Worm (Caenorhabditis elegans): ENCODE measurements around the gene vab-19.
A peak's percentile ranks its signal among the peaks of the same experiment; 100 is the strongest.

The vab-19 gene

DNA sequence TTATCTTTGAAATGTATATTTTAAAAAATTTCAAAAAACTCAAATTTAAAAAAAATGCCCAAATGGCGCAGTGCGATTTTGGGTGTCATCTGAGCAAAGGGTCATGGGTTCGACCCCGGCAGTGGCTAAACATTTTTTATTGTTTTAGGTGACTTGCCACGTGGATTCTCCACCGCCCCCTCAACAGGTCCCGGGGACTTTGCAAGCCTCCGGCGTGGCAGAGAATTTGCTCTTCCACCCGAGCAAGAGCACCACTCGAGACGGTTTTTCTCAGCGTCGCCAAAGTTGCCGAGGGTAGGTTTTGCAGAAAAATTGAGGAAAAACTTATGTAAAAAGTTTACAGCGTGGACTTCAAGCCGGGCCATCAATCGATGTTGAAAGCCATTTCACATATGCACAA, 2.1 kb downstream of the vab-19 start:
- TF ChIP-seq sea-1 (GFP tag; conservative IDR thresholded peaks at IDR 0.05) = no peak
- no peak for TF ChIP-seq scrt-1 (GFP tag; IDR thresholded peaks at IDR 0.05)
- TF ChIP-seq hmg-4 (GFP tag; optimal IDR thresholded peaks at IDR 0.05) = no peak
- TF ChIP-seq flt-1 (GFP tag; IDR thresholded peaks at IDR 0.05) = no peak
- TF ChIP-seq hmbx-1 (tag; optimal IDR thresholded peaks at IDR 0.05) = no peak
- no peak for TF ChIP-seq tbx-37 (GFP tag; conservative IDR thresholded peaks at IDR 0.05)
- TF ChIP-seq pes-1 (GFP tag; IDR thresholded peaks at IDR 0.05) = no peak
- TF ChIP-seq F13C5.2 (tag; optimal IDR thresholded peaks at IDR 0.05) = no peak

DNA sequence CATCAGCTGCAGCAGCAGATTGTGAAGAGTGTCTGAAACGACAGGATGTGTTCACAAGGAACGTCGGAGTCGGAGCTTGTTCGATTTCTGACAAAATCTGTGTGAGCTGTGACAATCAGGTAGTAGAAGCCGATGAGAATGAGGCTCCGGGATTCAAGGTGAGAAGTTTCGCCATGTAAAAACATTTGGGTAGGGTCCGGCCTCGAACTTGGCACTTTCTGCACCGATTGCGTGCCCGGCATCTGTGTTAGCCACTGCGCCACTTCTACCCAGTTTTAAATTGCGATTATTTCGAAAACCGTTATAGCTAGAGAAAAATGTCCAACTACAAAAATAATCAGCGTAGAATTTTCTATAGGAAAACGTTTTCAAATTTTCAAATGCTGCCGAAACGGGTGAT, 3.6 kb downstream of the vab-19 start:
- TF ChIP-seq ets-7 (tag; optimal IDR thresholded peaks at IDR 0.05) = no peak
- no peak for TF ChIP-seq tbx-11 (GFP tag; IDR thresholded peaks at IDR 0.05)
- no peak for TF ChIP-seq ceh-13 (GFP tag; optimal IDR thresholded peaks at IDR 0.05)
- TF ChIP-seq aly-1 (tag; optimal IDR thresholded peaks at IDR 0.05) = no peak
- TF ChIP-seq sea-1 (GFP tag; conservative IDR thresholded peaks at IDR 0.05) = no peak
- TF ChIP-seq hmbx-1 (tag; optimal IDR thresholded peaks at IDR 0.05) = no peak
- no peak for TF ChIP-seq tra-4 (tag; optimal IDR thresholded peaks at IDR 0.05)
- TF ChIP-seq B0310.2 (tag; optimal IDR thresholded peaks at IDR 0.05) = no peak
- no peak for TF ChIP-seq scrt-1 (GFP tag; IDR thresholded peaks at IDR 0.05)
- no peak for TF ChIP-seq hmg-4 (GFP tag; optimal IDR thresholded peaks at IDR 0.05)
- no peak for TF ChIP-seq F13C5.2 (tag; optimal IDR thresholded peaks at IDR 0.05)
- no peak for TF ChIP-seq tbx-37 (GFP tag; conservative IDR thresholded peaks at IDR 0.05)
- no peak for TF ChIP-seq ama-1 (optimal IDR thresholded peaks at IDR 0.05)

DNA sequence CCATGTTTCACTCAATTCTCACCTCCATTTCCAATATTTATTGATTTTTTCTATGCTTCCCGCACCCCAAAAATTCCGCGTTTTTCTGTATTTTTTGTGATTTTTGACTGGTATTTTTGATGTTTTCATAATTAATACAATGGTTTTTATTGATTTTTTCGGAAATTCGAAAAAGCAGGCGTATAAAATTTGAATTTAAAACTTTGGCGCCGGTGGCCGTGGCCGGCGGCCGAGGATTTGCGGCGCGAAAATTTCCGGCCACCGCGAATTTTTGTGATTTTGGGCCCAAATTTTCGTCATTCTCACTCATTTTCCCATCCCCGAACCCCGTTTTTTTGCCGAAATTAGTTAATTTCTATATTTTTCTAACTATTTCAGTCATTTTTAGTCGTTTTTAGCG, 7.9 kb downstream of the vab-19 start:
- TF ChIP-seq pes-1 (GFP tag; IDR thresholded peaks at IDR 0.05) (peak; percentile 58; the same call in 1 of the 2 replicates), F13C5.2 (tag; optimal IDR thresholded peaks at IDR 0.05) (no peak), tbx-37 (GFP tag; conservative IDR thresholded peaks at IDR 0.05) (peak; percentile 31; the same call in 1 of the 2 replicates), ceh-36 (tag; optimal IDR thresholded peaks at IDR 0.05) (no peak)

DNA sequence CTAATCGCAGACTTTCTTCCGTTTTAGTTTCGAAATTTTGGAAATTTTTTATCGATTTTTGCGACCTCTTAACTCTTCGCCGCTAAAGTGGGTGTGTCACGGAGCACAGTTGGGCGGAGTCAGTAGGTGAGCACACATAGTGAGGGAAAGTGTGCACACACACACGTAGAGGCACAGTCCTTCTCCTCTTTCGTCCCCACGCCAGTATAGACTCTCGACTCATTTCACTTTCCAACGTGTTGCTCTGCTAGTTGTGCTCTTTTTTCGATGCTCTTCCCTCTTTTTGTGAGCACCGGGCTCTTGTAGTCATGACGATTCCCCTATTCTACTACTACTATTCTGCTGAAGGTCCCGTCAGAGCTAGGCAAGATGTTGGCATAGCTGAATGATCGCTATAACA, 9.4 kb downstream of the vab-19 start:
- TF ChIP-seq hmbx-1 (tag; optimal IDR thresholded peaks at IDR 0.05) (no peak), ama-1 (optimal IDR thresholded peaks at IDR 0.05) (peak; percentile 75)

DNA sequence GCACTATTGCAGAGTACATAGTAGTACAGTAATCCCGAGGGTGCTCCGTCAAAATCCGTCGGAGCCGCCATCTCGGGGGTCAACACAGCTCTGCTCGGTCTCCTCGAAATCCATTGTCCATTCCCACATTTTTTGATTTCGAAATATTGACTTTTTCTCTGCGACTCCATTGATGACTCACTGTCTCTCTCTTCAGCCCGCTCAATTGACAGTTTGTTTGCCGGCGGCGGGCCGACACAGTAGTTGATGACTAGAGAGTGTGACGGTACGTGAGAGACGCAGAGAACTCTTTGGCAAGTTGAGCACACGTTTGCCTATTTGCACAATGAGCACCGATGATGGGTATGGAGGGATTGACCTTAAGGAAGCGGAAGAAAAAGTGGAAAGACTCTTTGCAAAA, 11.7 kb downstream of the vab-19 start:
- no peak for TF ChIP-seq F13C5.2 (tag; optimal IDR thresholded peaks at IDR 0.05)
- TF ChIP-seq sea-1 (GFP tag; conservative IDR thresholded peaks at IDR 0.05) = no peak
- no peak for TF ChIP-seq ceh-36 (tag; optimal IDR thresholded peaks at IDR 0.05)
- TF ChIP-seq ets-7 (tag; optimal IDR thresholded peaks at IDR 0.05) = no peak
- no peak for TF ChIP-seq hmbx-1 (tag; optimal IDR thresholded peaks at IDR 0.05)
- TF ChIP-seq hmg-4 (GFP tag; optimal IDR thresholded peaks at IDR 0.05) = no peak
- no peak for TF ChIP-seq scrt-1 (GFP tag; IDR thresholded peaks at IDR 0.05)
- no peak for TF ChIP-seq tbx-37 (GFP tag; conservative IDR thresholded peaks at IDR 0.05)
- no peak for TF ChIP-seq flt-1 (GFP tag; IDR thresholded peaks at IDR 0.05)
- TF ChIP-seq aly-1 (tag; optimal IDR thresholded peaks at IDR 0.05) = no peak
- TF ChIP-seq ama-1 (optimal IDR thresholded peaks at IDR 0.05) = no peak
- no peak for TF ChIP-seq tbx-11 (GFP tag; IDR thresholded peaks at IDR 0.05)

DNA sequence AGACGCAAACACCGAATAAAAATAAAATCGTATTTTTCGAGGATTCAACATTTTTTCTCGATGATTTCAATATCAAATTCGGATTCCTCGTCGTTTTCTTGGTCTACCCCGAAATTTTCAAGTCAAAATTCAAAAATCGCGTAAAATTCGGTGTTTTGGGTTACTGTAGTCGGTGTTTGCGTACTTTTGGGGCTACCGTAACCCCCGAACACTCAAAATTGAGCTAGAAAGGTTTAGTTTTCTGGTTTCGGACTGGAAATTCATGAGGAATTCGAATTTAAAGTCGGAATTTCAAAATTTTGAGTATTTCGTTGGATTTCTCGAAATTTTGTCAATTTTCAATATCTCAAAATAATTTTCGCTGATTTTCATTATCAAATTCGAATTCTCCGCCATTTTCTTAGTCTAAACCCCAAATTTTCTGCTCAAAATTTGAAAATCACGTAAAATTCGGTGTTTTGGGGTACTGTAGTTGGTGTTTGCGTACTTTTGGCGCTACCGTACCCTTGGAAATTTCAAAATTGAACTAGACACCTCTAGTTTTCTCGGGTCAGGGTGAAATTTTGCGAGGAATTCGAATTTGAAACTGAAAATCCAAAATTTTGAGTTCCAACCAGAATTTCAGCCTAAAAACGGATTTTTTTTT, 13.0 kb downstream of the vab-19 start:
- TF ChIP-seq ceh-13 (GFP tag; optimal IDR thresholded peaks at IDR 0.05) (no peak), pes-1 (GFP tag; IDR thresholded peaks at IDR 0.05) (no peak), ets-7 (tag; optimal IDR thresholded peaks at IDR 0.05) (no peak), F13C5.2 (tag; optimal IDR thresholded peaks at IDR 0.05) (no peak), hmbx-1 (tag; optimal IDR thresholded peaks at IDR 0.05) (no peak), scrt-1 (GFP tag; IDR thresholded peaks at IDR 0.05) (no peak), ceh-36 (tag; optimal IDR thresholded peaks at IDR 0.05) (no peak), B0310.2 (tag; optimal IDR thresholded peaks at IDR 0.05) (no peak), tbx-11 (GFP tag; IDR thresholded peaks at IDR 0.05) (no peak), sea-1 (GFP tag; conservative IDR thresholded peaks at IDR 0.05) (no peak), flt-1 (GFP tag; IDR thresholded peaks at IDR 0.05) (no peak)

DNA sequence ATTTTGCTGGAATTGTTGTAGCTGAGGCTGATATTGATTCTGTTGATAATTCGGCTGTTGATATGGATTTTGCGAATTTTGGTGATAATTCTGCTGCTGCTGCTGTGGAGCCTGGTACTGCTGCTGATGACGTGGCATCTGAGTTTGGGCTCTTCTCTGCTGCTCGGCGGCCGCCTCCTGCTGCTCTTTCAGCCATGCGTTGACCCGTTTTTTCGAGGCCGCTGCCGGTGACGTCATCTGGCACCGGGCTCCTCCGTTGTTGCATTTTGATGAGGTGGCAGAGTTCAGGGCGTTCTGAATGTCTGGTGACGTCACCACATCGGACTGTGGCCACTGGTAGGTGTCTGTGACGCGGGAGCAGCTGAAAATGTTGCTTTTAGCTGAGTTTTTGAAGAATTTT, 13.9 kb downstream of the vab-19 start:
- TF ChIP-seq hmbx-1 (tag; optimal IDR thresholded peaks at IDR 0.05) = no peak
- no peak for TF ChIP-seq aly-1 (tag; optimal IDR thresholded peaks at IDR 0.05)
- no peak for TF ChIP-seq scrt-1 (GFP tag; IDR thresholded peaks at IDR 0.05)
- TF ChIP-seq flt-1 (GFP tag; IDR thresholded peaks at IDR 0.05) = no peak
- TF ChIP-seq pes-1 (GFP tag; IDR thresholded peaks at IDR 0.05) = no peak

DNA sequence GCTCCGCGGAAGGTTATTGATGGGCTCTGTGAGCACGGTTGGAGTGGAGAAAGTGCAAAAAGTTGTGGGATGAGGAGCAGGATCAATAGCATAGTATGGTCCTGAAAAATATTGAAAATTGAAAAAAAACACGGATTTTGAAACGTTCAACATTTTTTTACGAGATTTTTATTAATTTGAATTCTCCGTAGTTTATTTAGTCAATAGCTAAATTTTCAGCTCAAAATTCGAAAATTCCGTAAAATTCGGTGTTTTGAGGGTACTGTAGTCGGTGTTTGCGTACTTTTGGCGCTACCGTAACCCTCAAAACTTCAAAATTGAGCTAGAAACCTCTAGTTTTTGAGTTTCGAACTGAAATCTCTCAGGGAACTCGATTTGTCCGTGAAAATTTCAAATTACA, 15.8 kb downstream of the vab-19 start, which contains the start of gene pqn-42:
Gene pqn-42, minus strand, starts transcription at position 101 of the 400 bp plus-strand sequence.
- TF ChIP-seq ceh-36 (tag; optimal IDR thresholded peaks at IDR 0.05) = no peak
- no peak for TF ChIP-seq hmg-4 (GFP tag; optimal IDR thresholded peaks at IDR 0.05)
- TF ChIP-seq hnd-1 (tag; optimal IDR thresholded peaks at IDR 0.05) = no peak
- no peak for TF ChIP-seq scrt-1 (GFP tag; IDR thresholded peaks at IDR 0.05)
- no peak for TF ChIP-seq tbx-37 (GFP tag; conservative IDR thresholded peaks at IDR 0.05)
- TF ChIP-seq aly-1 (tag; optimal IDR thresholded peaks at IDR 0.05) = no peak
- TF ChIP-seq B0310.2 (tag; optimal IDR thresholded peaks at IDR 0.05) = no peak
- TF ChIP-seq sea-1 (GFP tag; conservative IDR thresholded peaks at IDR 0.05) = no peak
- no peak for TF ChIP-seq flt-1 (GFP tag; IDR thresholded peaks at IDR 0.05)
- no peak for TF ChIP-seq hmbx-1 (tag; optimal IDR thresholded peaks at IDR 0.05)
- no peak for TF ChIP-seq pes-1 (GFP tag; IDR thresholded peaks at IDR 0.05)
- TF ChIP-seq tbx-11 (GFP tag; IDR thresholded peaks at IDR 0.05) = no peak
- TF ChIP-seq ama-1 (optimal IDR thresholded peaks at IDR 0.05) = no peak
- no peak for TF ChIP-seq ceh-13 (GFP tag; optimal IDR thresholded peaks at IDR 0.05)
- no peak for TF ChIP-seq tra-4 (tag; optimal IDR thresholded peaks at IDR 0.05)
- no peak for TF ChIP-seq ets-7 (tag; optimal IDR thresholded peaks at IDR 0.05)
- no peak for TF ChIP-seq F13C5.2 (tag; optimal IDR thresholded peaks at IDR 0.05)
